Fruit fly (Drosophila melanogaster) whole organism, adult: ENCODE measurements around the gene CG17841.

Experiments used
- CG12768 ChIP-seq: fragments of 200-800 bp; sonication (Bioruptor generic); optimal IDR thresholded peaks from 2 replicates; lab custom pipeline; 2017; ENCODE audit warnings: missing biosample characterization, missing genetic modification characterization, mild to moderate bottlenecking, moderate library complexity, missing genetic modification reagents
- CG1620 ChIP-seq: fragments of 200-800 bp; sonication (Bioruptor generic); optimal IDR thresholded peaks from 2 replicates; lab custom pipeline; 2016; ENCODE audit warnings: missing biosample characterization, missing genetic modification characterization
- CG33017 ChIP-seq: fragments of 200-800 bp; sonication (Bioruptor generic); optimal IDR thresholded peaks from 2 replicates; lab custom pipeline; 2018; ENCODE audit warnings: missing biosample characterization, mild to moderate bottlenecking, missing genetic modification characterization, moderate library complexity
- CG7101 ChIP-seq: fragments of 200-800 bp; sonication (Bioruptor generic); optimal IDR thresholded peaks from 2 replicates; lab custom pipeline; 2018; ENCODE audit warnings: missing biosample characterization, mild to moderate bottlenecking, missing genetic modification characterization, moderate library complexity
- Clk ChIP-seq: fragments of 200-800 bp; sonication (Bioruptor generic); optimal IDR thresholded peaks from 2 replicates; lab custom pipeline; 2017; ENCODE audit warnings: missing biosample characterization, missing genetic modification characterization
- Crg-1 ChIP-seq: fragments of 200-800 bp; sonication (Bioruptor generic); optimal IDR thresholded peaks from 2 replicates; lab custom pipeline; 2016; ENCODE audit warnings: missing biosample characterization, missing genetic modification characterization
- Hr96 ChIP-seq: fragments of 200-800 bp; sonication (Bioruptor generic); optimal IDR thresholded peaks from 2 replicates; lab custom pipeline; 2016; ENCODE audit warnings: missing biosample characterization, missing genetic modification characterization
- cic ChIP-seq: fragments of 200-800 bp; sonication (Bioruptor generic); optimal IDR thresholded peaks from 2 replicates; lab custom pipeline; 2017; ENCODE audit warnings: missing biosample characterization, mild to moderate bottlenecking, missing genetic modification characterization, moderate library complexity
- kay ChIP-seq: fragments of 200-800 bp; sonication (Bioruptor generic); peaks from one replicate; lab custom pipeline; 2016; ENCODE audit warnings: missing biosample characterization, missing genetic modification characterization, borderline replicate concordance
- ovo ChIP-seq: fragments of 200-800 bp; sonication (Bioruptor generic); optimal IDR thresholded peaks from 2 replicates; lab custom pipeline; 2016; ENCODE audit warnings: missing biosample characterization, missing genetic modification characterization
- toe ChIP-seq: fragments of 200-800 bp; sonication (Bioruptor generic); optimal IDR thresholded peaks from 2 replicates; lab custom pipeline; 2016; ENCODE audit warnings: missing biosample characterization, missing genetic modification characterization

dm6 chrX:10320425-10320978, 47.4 kb upstream of the CG17841 start:
- TF ChIP-seq CG7101 (tag; lab: Kevin White, UChicago) (no peak), ovo (GFP tag; lab: Kevin White, UChicago) (no peak), Clk (GFP tag; lab: Kevin White, UChicago) (no peak), CG33017 (tag; lab: Kevin White, UChicago) (no peak), toe (GFP tag; lab: Kevin White, UChicago) (no peak), cic (GFP tag; lab: Kevin White, UChicago) (no peak), CG1620 (no peak), kay (GFP tag; lab: Kevin White, UChicago) (no peak), Hr96 (GFP tag; lab: Kevin White, UChicago) (no peak), CG12768 (GFP tag; lab: Kevin White, UChicago) (no peak), Crg-1 (GFP tag; lab: Kevin White, UChicago) (no peak)
